Worm (Caenorhabditis elegans) whole organism, L1 larva: Measurements from ENCODE around the gene B0432.11.

Experiments used
- F16B12.6 ChIP-seq: fragments of 150-350 bp; optimal IDR thresholded peaks from 2 replicates; lab custom pipeline; 2014; ENCODE audit warnings: missing biosample characterization, missing genetic modification characterization
- alr-1 ChIP-seq: fragments of 200-800 bp; sonication (Bioruptor generic); optimal IDR thresholded peaks from 2 replicates; lab custom pipeline; 2018; ENCODE audit warnings: borderline replicate concordance, mild to moderate bottlenecking, missing genetic modification characterization, missing compliant biosample characterization
- ama-1 ChIP-seq: fragments of 150-350 bp; optimal IDR thresholded peaks from 2 replicates; lab custom pipeline; 2014
- ceh-63 ChIP-seq: fragments of 200-800 bp; sonication (Bioruptor generic); optimal IDR thresholded peaks from 2 replicates; lab custom pipeline; 2018; ENCODE audit warnings: mild to moderate bottlenecking, missing genetic modification characterization, missing compliant biosample characterization
- ceh-82 ChIP-seq, 3 experiments: fragments of 150-350 bp in 1 of 3; sonication (generic microtip) in 2 of 3; optimal IDR thresholded peaks; 2 replicates each; lab custom pipeline; 2014 to 2017; ENCODE audit warnings: missing biosample characterization in 3 of 3, missing genetic modification characterization in 3 of 3
- efl-3 ChIP-seq: fragments of 200-800 bp; sonication (Bioruptor generic); optimal IDR thresholded peaks from 2 replicates; lab custom pipeline; 2018; ENCODE audit warnings: mild to moderate bottlenecking, missing genetic modification characterization, missing compliant biosample characterization
- fos-1 ChIP-seq: fragments of 150-350 bp; optimal IDR thresholded peaks from 2 replicates; lab custom pipeline; 2014; ENCODE audit warnings: missing biosample characterization, missing genetic modification characterization
- hlh-17 ChIP-seq: fragments of 200-800 bp; sonication (Bioruptor generic); optimal IDR thresholded peaks from 2 replicates; lab custom pipeline; 2018; ENCODE audit warnings: missing genetic modification characterization, mild to moderate bottlenecking, missing compliant biosample characterization, moderate library complexity, borderline replicate concordance
- lsy-2 ChIP-seq, 2 experiments: fragments of 150-350 bp; optimal IDR thresholded peaks; 2 replicates each; lab custom pipeline; 2014; ENCODE audit warnings: missing biosample characterization in 2 of 2, missing genetic modification characterization in 2 of 2
- nhr-20 ChIP-seq: sonication (generic microtip); optimal IDR thresholded peaks from 2 replicates; lab custom pipeline; 2016; ENCODE audit warnings: mild to moderate bottlenecking, missing genetic modification characterization, missing compliant biosample characterization
- nhr-28 ChIP-seq: fragments of 150-350 bp; optimal IDR thresholded peaks from 2 replicates; lab custom pipeline; 2014; ENCODE audit warnings: missing biosample characterization, missing genetic modification characterization
- nhr-76 ChIP-seq: sonication (generic microtip); optimal IDR thresholded peaks from 2 replicates; lab custom pipeline; 2017; ENCODE audit warnings: missing biosample characterization, missing genetic modification characterization
- unc-62 ChIP-seq: fragments of 150-350 bp; optimal IDR thresholded peaks from 2 replicates; lab custom pipeline; 2014; ENCODE audit warnings: missing biosample characterization, missing genetic modification reagents, missing genetic modification characterization
- unc-98 ChIP-seq: fragments of 200-800 bp; sonication (Bioruptor generic); IDR thresholded peaks from 2 replicates; pipeline ENCODE4 v1.3.6; 2022; ENCODE audit warnings: missing genetic modification characterization, missing compliant biosample characterization

DNA sequence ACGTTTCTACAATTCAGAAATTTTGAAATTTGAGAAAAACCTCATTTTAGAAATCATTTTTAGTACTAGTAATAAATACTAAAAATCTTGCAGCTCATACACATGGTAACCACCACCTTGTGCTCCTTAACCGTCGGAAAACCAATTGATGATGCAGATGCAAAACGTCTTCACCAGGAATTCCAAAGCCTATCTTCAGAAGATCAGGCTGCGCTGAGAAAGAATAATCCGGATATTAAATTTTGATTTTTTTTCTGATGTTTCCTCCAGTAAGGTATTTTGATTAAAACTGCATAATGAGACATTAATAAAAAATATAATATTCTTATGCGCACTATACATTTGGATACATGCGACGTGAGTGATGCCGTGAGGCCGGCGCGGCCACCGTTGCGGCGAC lies 26.3 kb upstream of the B0432.11 start:
- TF ChIP-seq ceh-82 (tag; optimal IDR thresholded peaks at IDR 0.05; lab: Kevin White, UChicago) (no peak), ama-1 (no peak), F16B12.6 (tag; lab: Kevin White, UChicago) (no peak), unc-98 (GFP tag; lab: Robert Waterston, UW) (no peak), alr-1 (tag; lab: Kevin White, UChicago) (no peak), fos-1 (tag; lab: Kevin White, UChicago) (no peak), nhr-28 (tag; lab: Kevin White, UChicago) (no peak), nhr-20 (tag; lab: Kevin White, UChicago) (no peak), lsy-2 (tag; optimal IDR thresholded peaks at IDR 0.05; lab: Kevin White, UChicago) (no peak), ceh-63 (GFP tag; lab: Kevin White, UChicago) (no peak), efl-3 (no peak), nhr-76 (tag; lab: Kevin White, UChicago) (no peak), hlh-17 (GFP tag; lab: Kevin White, UChicago) (no peak), unc-62 (GFP tag; lab: Kevin White, UChicago) (no peak)
